Fruit fly (Drosophila melanogaster): ENCODE results near the gene Apc2.

Gene Apc2

DNA sequence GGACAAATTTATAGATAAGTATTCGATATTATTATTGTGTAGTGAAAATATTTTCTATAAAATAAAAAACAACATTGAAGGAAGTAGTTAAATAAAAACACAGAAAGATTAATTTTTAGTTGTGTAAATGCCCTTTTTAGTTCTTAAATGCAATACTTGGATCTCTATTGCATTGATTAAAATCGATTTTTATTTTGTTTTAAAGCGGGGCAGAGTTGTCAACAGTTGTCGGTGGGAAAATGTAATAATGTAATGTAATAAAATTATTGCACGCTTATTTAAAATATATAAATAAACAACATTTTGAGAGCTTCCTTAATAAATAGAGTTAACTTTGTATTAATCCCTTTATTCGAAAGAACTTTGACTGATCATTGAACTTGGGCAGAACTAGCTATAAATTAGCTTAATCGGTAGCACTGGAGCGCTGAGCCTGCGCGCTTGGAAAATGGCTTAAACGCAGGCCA is at the start of gene Apc2 (continued):
- TF ChIP-seq Ada2b (GFP tag; IDR thresholded peaks at IDR 0.05) (peak; percentile 65), onecut (GFP tag; IDR thresholded peaks at IDR 0.05) (0 out of 2 replicates have a peak, but pooled peaks have one; percentile 24), ken (GFP tag; IDR thresholded peaks at IDR 0.05) (peak; percentile 59; the same call in 2 of the 3 replicates), CG12942 (GFP tag; optimal IDR thresholded peaks at IDR 0.05) (peak; percentile 51), Camta (GFP tag; optimal IDR thresholded peaks at IDR 0.05) (peak; percentile 23), dati (GFP tag; IDR thresholded peaks at IDR 0.05) (no peak), CG13296 (GFP tag; optimal IDR thresholded peaks at IDR 0.05) (peak; percentile 41), Xrp1 (GFP tag; IDR thresholded peaks at IDR 0.05) (peak; percentile 76), zfh2 (GFP tag; optimal IDR thresholded peaks at IDR 0.05) (peak; percentile 29), chif (GFP tag; optimal IDR thresholded peaks at IDR 0.05) (peak in 1 of 2 experiments; percentile 25), CG2712 (tag; optimal IDR thresholded peaks at IDR 0.05) (peak; percentile 73), NFAT (GFP tag; IDR thresholded peaks at IDR 0.05) (peak; percentile 51; the same call in 1 of the 2 replicates), Vsx1 (GFP tag; optimal IDR thresholded peaks at IDR 0.05) (no peak), Drgx (GFP tag; IDR thresholded peaks at IDR 0.05) (peak; percentile 52; the same call in 1 of the 2 replicates), CG2129 (GFP tag; IDR thresholded peaks at IDR 0.05; ENCODE audit: partially characterized antibody) (peak; percentile 40; the same call in 1 of the 2 replicates), Atf6 (GFP tag; IDR thresholded peaks at IDR 0.05) (peak; percentile 45; the same call in 1 of the 2 replicates), CG8924 (tag; optimal IDR thresholded peaks at IDR 0.05) (peak; percentile 65), CG11398 (GFP tag; optimal IDR thresholded peaks at IDR 0.05) (no peak), sisA (GFP tag; IDR thresholded peaks at IDR 0.05) (peak; percentile 66), bab2 (GFP tag; optimal IDR thresholded peaks at IDR 0.05) (peak; percentile 49), scrt (GFP tag; optimal IDR thresholded peaks at IDR 0.05) (peak; percentile 36), CG2199 (GFP tag; IDR thresholded peaks at IDR 0.05) (no peak), phol (tag; optimal IDR thresholded peaks at IDR 0.05) (peak; percentile 82), CG3995 (GFP tag; optimal IDR thresholded peaks at IDR 0.05) (peak; percentile 60), hbn (GFP tag; IDR thresholded peaks at IDR 0.05; ENCODE audit: partially characterized antibody) (no peak; the same call in 1 of the 2 replicates), Six4 (GFP tag; optimal IDR thresholded peaks at IDR 0.05) (peak; percentile 18), CG8478 (optimal IDR thresholded peaks at IDR 0.05) (no peak), Fer2 (tag; optimal IDR thresholded peaks at IDR 0.05) (peak; percentile 42), dysf (GFP tag; IDR thresholded peaks at IDR 0.05) (peak; percentile 64; the same call in 2 of the 3 replicates), CG11247 (GFP tag; IDR thresholded peaks at IDR 0.05) (0 out of 2 replicates have a peak, but pooled peaks have one; percentile 21), ranshi (GFP tag; IDR thresholded peaks at IDR 0.05) (peak; percentile 60; the same call in 1 of the 2 replicates), Hr51 (GFP tag; optimal IDR thresholded peaks at IDR 0.05) (peak; percentile 3 to 65), CG7987 (GFP tag; optimal IDR thresholded peaks at IDR 0.05) (no peak), Taf1 (GFP tag; IDR thresholded peaks at IDR 0.05) (0 out of 2 replicates have a peak, but pooled peaks have one; percentile 43), salm (tag; optimal IDR thresholded peaks at IDR 0.05) (peak; percentile 27), CG16815 (GFP tag; optimal IDR thresholded peaks at IDR 0.05) (peak; percentile 18), CG1024 (GFP tag; IDR thresholded peaks at IDR 0.05) (no peak), ase (GFP tag; IDR thresholded peaks at IDR 0.05) (peak; percentile 35; the same call in 2 of the 3 replicates), ttk (GFP tag; IDR thresholded peaks at IDR 0.05) (peak; percentile 64), Neu2 (GFP tag; optimal IDR thresholded peaks at IDR 0.05; ENCODE audit: borderline replicate concordance) (no peak), Dek (tag; optimal IDR thresholded peaks at IDR 0.05) (peak; percentile 31), D19B (GFP tag; optimal IDR thresholded peaks at IDR 0.05) (peak; percentile 36), Usf (GFP tag; optimal IDR thresholded peaks at IDR 0.05) (no peak), psq (GFP tag; optimal IDR thresholded peaks at IDR 0.05) (peak; percentile 10), CG32772 (GFP tag; IDR thresholded peaks at IDR 0.05) (peak; percentile 35; the same call in 1 of the 2 replicates), CG7556 (GFP tag; optimal IDR thresholded peaks at IDR 0.05) (peak; percentile 60), kni (GFP tag; optimal IDR thresholded peaks at IDR 0.05) (no peak), Rfx (GFP tag; IDR thresholded peaks at IDR 0.05) (peak; percentile 65), Blimp-1 (GFP tag; optimal IDR thresholded peaks at IDR 0.05) (peak; percentile 60), Myb (GFP tag; optimal IDR thresholded peaks at IDR 0.05) (peak; percentile 2), Aef1 (GFP tag; IDR thresholded peaks at IDR 0.05) (peak; percentile 48)

Data from whole organism, embryonic.